Worm (Caenorhabditis elegans) whole organism, mixed stage, embryonic: ENCODE data around the gene skr-5.

Experiments used
- M03D4.4 ChIP-seq: sonication (generic microtip); optimal IDR thresholded peaks from 2 replicates; lab custom pipeline; 2017; ENCODE audit warnings: mild to moderate bottlenecking, missing genetic modification characterization, missing compliant biosample characterization
- bed-3 ChIP-seq: fragments of 200-800 bp; sonication (Bioruptor generic); optimal IDR thresholded peaks from 3 replicates; lab custom pipeline; 2018; ENCODE audit warnings: mild to moderate bottlenecking, missing genetic modification characterization, moderate library complexity, missing compliant biosample characterization
- blmp-1 ChIP-seq: fragments of 150-350 bp; optimal IDR thresholded peaks from 2 replicates; lab custom pipeline; 2014; ENCODE audit warnings: missing biosample characterization, missing genetic modification characterization
- ceh-39 ChIP-seq: fragments of 150-350 bp; optimal IDR thresholded peaks from 2 replicates; lab custom pipeline; 2014; ENCODE audit warnings: missing biosample characterization, missing genetic modification characterization
- ceh-43 ChIP-seq: fragments of 200-800 bp; sonication (Bioruptor generic); optimal IDR thresholded peaks from 2 replicates; lab custom pipeline; 2018; ENCODE audit warnings: mild to moderate bottlenecking, missing genetic modification characterization, moderate library complexity, missing compliant biosample characterization
- cnd-1 ChIP-seq: fragments of 200-800 bp; sonication (Bioruptor generic); optimal IDR thresholded peaks from 2 replicates; lab custom pipeline; 2018; ENCODE audit warnings: mild to moderate bottlenecking, missing genetic modification characterization, missing compliant biosample characterization
- drap-1 ChIP-seq: fragments of 200-800 bp; sonication (Bioruptor generic); optimal IDR thresholded peaks from 3 replicates; lab custom pipeline; 2018; ENCODE audit warnings: mild to moderate bottlenecking, missing genetic modification characterization, missing compliant biosample characterization
- elt-1 ChIP-seq: sonication (generic microtip); optimal IDR thresholded peaks from 2 replicates; lab custom pipeline; 2017; ENCODE audit warnings: missing genetic modification characterization, mild to moderate bottlenecking, missing compliant biosample characterization, antibody characterized with exemption, moderate library complexity, borderline replicate concordance; ENCODE audit not compliant: insufficient read depth
- elt-3 ChIP-seq: fragments of 150-350 bp; optimal IDR thresholded peaks from 2 replicates; lab custom pipeline; 2014; ENCODE audit warnings: missing biosample characterization, missing genetic modification characterization
- ham-2 ChIP-seq: fragments of 200-800 bp; sonication (Bioruptor generic); optimal IDR thresholded peaks from 2 replicates; lab custom pipeline; 2018; ENCODE audit warnings: mild to moderate bottlenecking, missing genetic modification characterization, missing compliant biosample characterization
- hlh-1 ChIP-seq: fragments of 150-350 bp; optimal IDR thresholded peaks from 2 replicates; lab custom pipeline; 2014; ENCODE audit warnings: missing biosample characterization, missing genetic modification reagents, missing genetic modification characterization
- lin-13 ChIP-seq: fragments of 150-350 bp; optimal IDR thresholded peaks from 2 replicates; lab custom pipeline; 2014; ENCODE audit warnings: missing biosample characterization, missing genetic modification characterization
- lin-32 ChIP-seq: fragments of 200-800 bp; sonication (Bioruptor generic); optimal IDR thresholded peaks from 2 replicates; lab custom pipeline; 2018; ENCODE audit warnings: mild to moderate bottlenecking, missing genetic modification characterization, missing compliant biosample characterization
- lsy-2 ChIP-seq: fragments of 150-350 bp; optimal IDR thresholded peaks from 2 replicates; lab custom pipeline; 2014; ENCODE audit warnings: missing biosample characterization, missing genetic modification characterization
- mab-5 ChIP-seq: fragments of 150-350 bp; optimal IDR thresholded peaks from 2 replicates; lab custom pipeline; 2014; ENCODE audit warnings: missing biosample characterization, missing genetic modification characterization
- mls-2 ChIP-seq: sonication (generic microtip); optimal IDR thresholded peaks from 2 replicates; lab custom pipeline; 2016; ENCODE audit warnings: mild to moderate bottlenecking, missing genetic modification characterization, moderate library complexity, missing compliant biosample characterization
- nhr-2 ChIP-seq: fragments of 150-350 bp; optimal IDR thresholded peaks from 2 replicates; lab custom pipeline; 2014; ENCODE audit warnings: missing biosample characterization, missing genetic modification characterization
- nhr-237 ChIP-seq: fragments of 150-350 bp; optimal IDR thresholded peaks from 2 replicates; lab custom pipeline; 2014; ENCODE audit warnings: missing biosample characterization, missing genetic modification characterization
- nhr-28 ChIP-seq: fragments of 150-350 bp; optimal IDR thresholded peaks from 2 replicates; lab custom pipeline; 2014; ENCODE audit warnings: missing biosample characterization, missing genetic modification characterization
- nhr-76 ChIP-seq: sonication (generic microtip); optimal IDR thresholded peaks from 2 replicates; lab custom pipeline; 2017; ENCODE audit warnings: missing biosample characterization, missing genetic modification characterization
- pha-4 ChIP-seq: fragments of 150-350 bp; optimal IDR thresholded peaks from 2 replicates; lab custom pipeline; 2018; ENCODE audit warnings: missing biosample characterization, missing genetic modification reagents, missing genetic modification characterization
- sem-2 ChIP-seq: fragments of 200-800 bp; sonication (Bioruptor generic); optimal IDR thresholded peaks from 2 replicates; lab custom pipeline; 2018; ENCODE audit warnings: mild to moderate bottlenecking, missing genetic modification characterization, missing compliant biosample characterization
- sptf-1 ChIP-seq: sonication (generic microtip); optimal IDR thresholded peaks from 2 replicates; lab custom pipeline; 2017; ENCODE audit warnings: mild to moderate bottlenecking, missing genetic modification characterization, moderate library complexity, missing compliant biosample characterization
- tbx-8 ChIP-seq: fragments of 200-800 bp; sonication (Bioruptor generic); optimal IDR thresholded peaks from 2 replicates; lab custom pipeline; 2018; ENCODE audit warnings: mild to moderate bottlenecking, missing genetic modification characterization, moderate library complexity, missing compliant biosample characterization
- unc-120 ChIP-seq: sonication (generic microtip); optimal IDR thresholded peaks from 2 replicates; lab custom pipeline; 2017; ENCODE audit warnings: missing genetic modification characterization, missing compliant biosample characterization; ENCODE audit not compliant: poor library complexity, severe bottlenecking
- unc-39 ChIP-seq: fragments of 150-350 bp; optimal IDR thresholded peaks from 2 replicates; lab custom pipeline; 2014; ENCODE audit warnings: missing biosample characterization, missing genetic modification characterization
- zip-8 ChIP-seq: fragments of 150-350 bp; optimal IDR thresholded peaks from 2 replicates; lab custom pipeline; 2014; ENCODE audit warnings: missing biosample characterization, missing genetic modification characterization
- ztf-11 ChIP-seq: fragments of 150-350 bp; optimal IDR thresholded peaks from 2 replicates; lab custom pipeline; 2014; ENCODE audit warnings: missing biosample characterization, missing genetic modification characterization

Gene skr-5

ce11 chrV:17347602-17348001 lies at the start of gene skr-5:
skr-5 (plus strand) TSS chrV:17347902.
- TF ChIP-seq blmp-1 (tag; lab: Kevin White, UChicago): no peak
- no peak for TF ChIP-seq cnd-1 (tag; lab: Kevin White, UChicago)
- no peak for TF ChIP-seq zip-8
- TF ChIP-seq lin-13 (tag; lab: Kevin White, UChicago): no peak
- no peak for TF ChIP-seq nhr-2 (tag; lab: Kevin White, UChicago)
- no peak for TF ChIP-seq lsy-2 (tag; lab: Kevin White, UChicago)
- no peak for TF ChIP-seq mls-2 (tag; lab: Kevin White, UChicago)
- no peak for TF ChIP-seq M03D4.4 (tag; lab: Kevin White, UChicago)
- TF ChIP-seq nhr-76 (tag; lab: Kevin White, UChicago): no peak

ce11 chrV:17298657-17299056 lies 49.0 kb upstream of the skr-5 start:
- TF ChIP-seq lsy-2 (tag; lab: Kevin White, UChicago): no peak
- no peak for TF ChIP-seq bed-3 (GFP tag; lab: Kevin White, UChicago)
- TF ChIP-seq elt-3 (tag; lab: Kevin White, UChicago): no peak
- no peak for TF ChIP-seq pha-4 (tag; lab: Kevin White, UChicago)
- TF ChIP-seq unc-120: no peak
- no peak for TF ChIP-seq nhr-28

ce11 chrV:17301375-17301774 lies 46.3 kb upstream of the skr-5 start, which contains the start of gene K10G4.5:
K10G4.5 (minus strand) TSS chrV:17301475.
- TF ChIP-seq ham-2 (GFP tag; lab: Kevin White, UChicago) (no peak), lin-32 (GFP tag; lab: Kevin White, UChicago) (no peak), ceh-39 (no peak), nhr-237 (tag; lab: Kevin White, UChicago) (no peak), elt-1 (tag; lab: Kevin White, UChicago) (no peak), lsy-2 (tag; lab: Kevin White, UChicago) (no peak), mls-2 (tag; lab: Kevin White, UChicago) (no peak), drap-1 (GFP tag; lab: Kevin White, UChicago) (no peak), pha-4 (tag; lab: Kevin White, UChicago) (no peak), M03D4.4 (tag; lab: Kevin White, UChicago) (no peak), blmp-1 (tag; lab: Kevin White, UChicago) (no peak), lin-13 (tag; lab: Kevin White, UChicago) (no peak)

ce11 chrV:17302754-17303153 lies 44.9 kb upstream of the skr-5 start, which contains the start of gene sri-70:
sri-70 (plus strand) TSS chrV:17303054.
- no peak for TF ChIP-seq bed-3 (GFP tag; lab: Kevin White, UChicago)
- TF ChIP-seq ztf-11: no peak
- TF ChIP-seq, all 35 proteins: peak for 0

- TF ChIP-seq tbx-8 (GFP tag; lab: Kevin White, UChicago) (no peak), cnd-1 (tag; lab: Kevin White, UChicago) (no peak), unc-39 (tag; lab: Kevin White, UChicago) (no peak), mls-2 (tag; lab: Kevin White, UChicago) (no peak), lin-13 (tag; lab: Kevin White, UChicago) (no peak), elt-3 (tag; lab: Kevin White, UChicago) (no peak), lin-32 (GFP tag; lab: Kevin White, UChicago) (no peak), hlh-1 (tag; lab: Kevin White, UChicago) (no peak), ceh-39 (no peak), mab-5 (tag; lab: Kevin White, UChicago) (no peak), zip-8 (no peak), sptf-1 (tag; lab: Kevin White, UChicago) (no peak), drap-1 (GFP tag; lab: Kevin White, UChicago) (no peak), pha-4 (tag; lab: Kevin White, UChicago) (no peak)
Observed at ce11 chrV:17303392-17303791, 44.3 kb upstream of the skr-5 start.

- no peak for TF ChIP-seq unc-120
- no peak for TF ChIP-seq nhr-237 (tag; lab: Kevin White, UChicago)
- TF ChIP-seq bed-3 (GFP tag; lab: Kevin White, UChicago): no peak
Observed at ce11 chrV:17307926-17308325, 39.8 kb upstream of the skr-5 start.

ce11 chrV:17312386-17312785 lies 35.3 kb upstream of the skr-5 start, which contains the start of gene Y61B8B.3:
Y61B8B.3 (minus strand) TSS chrV:17312486.
- TF ChIP-seq elt-3 (tag; lab: Kevin White, UChicago) (no peak), sem-2 (no peak), ztf-11 (no peak), unc-39 (tag; lab: Kevin White, UChicago) (no peak), nhr-2 (tag; lab: Kevin White, UChicago) (no peak), lin-13 (tag; lab: Kevin White, UChicago) (no peak), lin-32 (GFP tag; lab: Kevin White, UChicago) (no peak), ceh-43 (GFP tag; lab: Kevin White, UChicago) (no peak), unc-120 (no peak)
